Comparison of ENCODE assay signal across 1 fruit fly cellular context in the genomic region with DNA sequence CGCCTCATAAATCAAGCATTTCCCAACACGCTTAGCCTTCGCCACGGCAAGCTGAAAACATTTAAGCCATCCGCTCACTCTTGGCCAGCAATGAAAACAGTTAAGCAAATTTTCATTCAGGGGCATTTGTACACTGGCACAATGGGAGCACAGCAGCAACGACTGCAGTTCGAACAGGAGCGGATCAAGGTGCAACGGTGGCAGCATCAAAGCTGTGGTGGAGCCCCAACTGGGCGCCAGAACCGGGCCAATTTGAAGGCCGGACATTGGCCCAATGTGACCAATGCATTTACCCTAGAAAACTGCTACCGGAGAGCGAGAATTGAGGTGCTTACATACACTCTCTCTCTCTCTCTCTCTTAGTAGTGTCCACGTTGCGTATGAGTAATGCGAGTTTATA.
TF ChIP-seq lines count a peak whose summit lies in the region.

No protein-coding gene starts in this region.

TF ChIP-seq in whole organism, embryonic, 481 proteins besides CTCF, POLR2A, EP300 and RAD21 (continued from another document):
- TF ChIP-seq fru (optimal IDR thresholded peaks at IDR 0.05; lab: Kevin White, UChicago) (no peak), hth (optimal IDR thresholded peaks at IDR 0.05; lab: Kevin White, UChicago) (no peak), CG7271 (tag; optimal IDR thresholded peaks at IDR 0.05; lab: Kevin White, UChicago) (no peak), peb (GFP tag; IDR thresholded peaks at IDR 0.05; lab: Robert Waterston, UW) (no peak), CG8388 (GFP tag; optimal IDR thresholded peaks at IDR 0.05; lab: Kevin White, UChicago) (no peak), kah (GFP tag; optimal IDR thresholded peaks at IDR 0.05; lab: Kevin White, UChicago) (no peak), gsb-n (tag; optimal IDR thresholded peaks at IDR 0.05; lab: Kevin White, UChicago) (no peak), Hmx (GFP tag; optimal IDR thresholded peaks at IDR 0.05; lab: Kevin White, UChicago) (no peak), unc-4 (GFP tag; IDR thresholded peaks at IDR 0.05; lab: Robert Waterston, UW; ENCODE audit: partially characterized antibody) (no peak), zfh1 (GFP tag; IDR thresholded peaks at IDR 0.05; lab: Robert Waterston, UW) (0 out of 3 replicates have a peak, but pooled peaks have one; percentile 29), CG14441 (GFP tag; IDR thresholded peaks at IDR 0.05; lab: Robert Waterston, UW) (no peak), CG7357 (GFP tag; IDR thresholded peaks at IDR 0.05; lab: Robert Waterston, UW) (no peak), Ets65A (GFP tag; lab: Kevin White, UChicago) (peak; percentile 58), CG15269 (tag; optimal IDR thresholded peaks at IDR 0.05; lab: Kevin White, UChicago) (no peak), Blimp-1 (GFP tag; optimal IDR thresholded peaks at IDR 0.05; lab: Kevin White, UChicago) (no peak), Gug (GFP tag; IDR thresholded peaks at IDR 0.05; lab: Robert Waterston, UW) (no peak; the same call in 3 of the 4 replicates), pan (optimal IDR thresholded peaks at IDR 0.05; lab: Kevin White, UChicago) (no peak), pan (GFP tag; optimal IDR thresholded peaks at IDR 0.05 in 1 of 2, IDR thresholded peaks at IDR 0.05 in 1 of 2) (no peak), ap (GFP tag; IDR thresholded peaks at IDR 0.05; lab: Robert Waterston, UW) (no peak), E2f2 (GFP tag; IDR thresholded peaks at IDR 0.05; lab: Robert Waterston, UW) (no peak), sisA (GFP tag; IDR thresholded peaks at IDR 0.05; lab: Robert Waterston, UW) (peak; percentile 32; the same call in 1 of the 2 replicates), CG2678 (tag; optimal IDR thresholded peaks at IDR 0.05; lab: Kevin White, UChicago) (no peak), crc (GFP tag; optimal IDR thresholded peaks at IDR 0.05; lab: Kevin White, UChicago) (no peak), CG30431 (GFP tag; optimal IDR thresholded peaks at IDR 0.05; lab: Kevin White, UChicago) (no peak), slbo (GFP tag; IDR thresholded peaks at IDR 0.05; lab: Robert Waterston, UW) (0 out of 2 replicates have a peak, but pooled peaks have one; percentile 15), Lim3 (GFP tag; IDR thresholded peaks at IDR 0.05; lab: Robert Waterston, UW) (no peak), cato (GFP tag; optimal IDR thresholded peaks at IDR 0.05; lab: Kevin White, UChicago; ENCODE audit: borderline replicate concordance) (no peak), CG12299 (tag; optimal IDR thresholded peaks at IDR 0.05; lab: Kevin White, UChicago) (no peak), CG3995 (GFP tag; optimal IDR thresholded peaks at IDR 0.05; lab: Kevin White, UChicago) (no peak), psq (GFP tag; optimal IDR thresholded peaks at IDR 0.05; lab: Kevin White, UChicago) (no peak), Trl (optimal IDR thresholded peaks at IDR 0.05; lab: Kevin White, UChicago) (peak in 1 of 2 experiments; percentile 52), Trl (GFP tag; optimal IDR thresholded peaks at IDR 0.05; lab: Kevin White, UChicago) (no peak), CG3065 (GFP tag; optimal IDR thresholded peaks at IDR 0.05; lab: Kevin White, UChicago) (no peak), sd (tag; optimal IDR thresholded peaks at IDR 0.05; lab: Kevin White, UChicago) (no peak), CG18764 (GFP tag; optimal IDR thresholded peaks at IDR 0.05; lab: Kevin White, UChicago) (no peak), nerfin-2 (GFP tag; IDR thresholded peaks at IDR 0.05; lab: Robert Waterston, UW; ENCODE audit: partially characterized antibody) (no peak), CG2199 (GFP tag; IDR thresholded peaks at IDR 0.05; lab: Robert Waterston, UW) (no peak), dm (GFP tag; optimal IDR thresholded peaks at IDR 0.05; lab: Kevin White, UChicago) (no peak), CG13775 (GFP tag; optimal IDR thresholded peaks at IDR 0.05; lab: Kevin White, UChicago) (no peak), CG7839 (tag; optimal IDR thresholded peaks at IDR 0.05; lab: Kevin White, UChicago) (no peak), Dad (GFP tag; optimal IDR thresholded peaks at IDR 0.05; lab: Kevin White, UChicago) (no peak), CG18262 (tag; optimal IDR thresholded peaks at IDR 0.05; lab: Kevin White, UChicago) (no peak), Sin3A (optimal IDR thresholded peaks at IDR 0.05; lab: Kevin White, UChicago) (no peak), CG1024 (GFP tag; IDR thresholded peaks at IDR 0.05; lab: Robert Waterston, UW) (no peak), CG10321 (GFP tag; IDR thresholded peaks at IDR 0.05; lab: Robert Waterston, UW) (no peak), Ravus (GFP tag; IDR thresholded peaks at IDR 0.05; lab: Robert Waterston, UW) (no peak), CG1233 (GFP tag; optimal IDR thresholded peaks at IDR 0.05; lab: Kevin White, UChicago) (no peak), CG11247 (GFP tag; IDR thresholded peaks at IDR 0.05; lab: Robert Waterston, UW) (no peak), Dip2 (GFP tag; IDR thresholded peaks at IDR 0.05; lab: Robert Waterston, UW) (no peak), CG1832 (GFP tag; optimal IDR thresholded peaks at IDR 0.05; lab: Kevin White, UChicago) (no peak), Abd-B (GFP tag; optimal IDR thresholded peaks at IDR 0.05; lab: Kevin White, UChicago) (no peak), D19B (GFP tag; optimal IDR thresholded peaks at IDR 0.05; lab: Kevin White, UChicago) (no peak), Nf-YC (tag; optimal IDR thresholded peaks at IDR 0.05; lab: Kevin White, UChicago) (no peak), CG17612 (GFP tag; IDR thresholded peaks at IDR 0.05; lab: Robert Waterston, UW) (no peak), Mad (GFP tag; optimal IDR thresholded peaks at IDR 0.05; lab: Kevin White, UChicago) (no peak), B-H1 (GFP tag; IDR thresholded peaks at IDR 0.05; lab: Robert Waterston, UW) (no peak), pfk (GFP tag; optimal IDR thresholded peaks at IDR 0.05; lab: Kevin White, UChicago) (no peak), CG8281 (tag; optimal IDR thresholded peaks at IDR 0.05; lab: Kevin White, UChicago) (no peak), CG13624 (GFP tag; optimal IDR thresholded peaks at IDR 0.05; lab: Kevin White, UChicago) (no peak), inv (GFP tag; IDR thresholded peaks at IDR 0.05; lab: Robert Waterston, UW; ENCODE audit: partially characterized antibody) (no peak), da (GFP tag; optimal IDR thresholded peaks at IDR 0.05; lab: Kevin White, UChicago) (no peak), Jarid2 (GFP tag; optimal IDR thresholded peaks at IDR 0.05; lab: Kevin White, UChicago) (no peak), CG13287 (GFP tag; IDR thresholded peaks at IDR 0.05; lab: Robert Waterston, UW; ENCODE audit: partially characterized antibody) (no peak), Scr (GFP tag; IDR thresholded peaks at IDR 0.05; lab: Robert Waterston, UW; ENCODE audit: partially characterized antibody) (no peak), zen2 (GFP tag; IDR thresholded peaks at IDR 0.05; lab: Robert Waterston, UW; ENCODE audit: partially characterized antibody) (no peak), gro (GFP tag; optimal IDR thresholded peaks at IDR 0.05; lab: Kevin White, UChicago) (no peak), CG12071 (GFP tag; optimal IDR thresholded peaks at IDR 0.05; lab: Kevin White, UChicago) (no peak), Vsx1 (GFP tag; optimal IDR thresholded peaks at IDR 0.05; lab: Kevin White, UChicago) (no peak), ttk (GFP tag; IDR thresholded peaks at IDR 0.05; lab: Robert Waterston, UW) (no peak), CG12391 (tag; optimal IDR thresholded peaks at IDR 0.05; lab: Kevin White, UChicago) (no peak), CG11696 (GFP tag; IDR thresholded peaks at IDR 0.05; lab: Robert Waterston, UW) (no peak), ftz-f1 (GFP tag; optimal IDR thresholded peaks at IDR 0.05; lab: Kevin White, UChicago) (no peak), Opbp (GFP tag; IDR thresholded peaks at IDR 0.05; lab: Robert Waterston, UW; ENCODE audit: partially characterized antibody) (no peak), CG11695 (GFP tag; IDR thresholded peaks at IDR 0.05; lab: Robert Waterston, UW) (no peak), tgo (GFP tag; IDR thresholded peaks at IDR 0.05; lab: Robert Waterston, UW) (no peak), CG10959 (GFP tag; IDR thresholded peaks at IDR 0.05; lab: Robert Waterston, UW) (0 out of 2 replicates have a peak, but pooled peaks have one; percentile 15), hb (GFP tag; IDR thresholded peaks at IDR 0.05; lab: Robert Waterston, UW; ENCODE audit: partially characterized antibody) (no peak), Xrp1 (GFP tag; IDR thresholded peaks at IDR 0.05; lab: Robert Waterston, UW) (peak; percentile 19; the same call in 1 of the 2 replicates), disco-r (GFP tag; optimal IDR thresholded peaks at IDR 0.05; lab: Kevin White, UChicago) (no peak), Ets97D (GFP tag; optimal IDR thresholded peaks at IDR 0.05; lab: Kevin White, UChicago) (no peak), twi (tag; optimal IDR thresholded peaks at IDR 0.05; lab: Kevin White, UChicago) (no peak), CG14050 (GFP tag; IDR thresholded peaks at IDR 0.05; lab: Robert Waterston, UW) (no peak), CG17186 (GFP tag; optimal IDR thresholded peaks at IDR 0.05; lab: Kevin White, UChicago) (no peak), Mrtf (GFP tag; IDR thresholded peaks at IDR 0.05; lab: Robert Waterston, UW) (0 out of 3 replicates have a peak, but pooled peaks have one; percentile 11), slp2 (GFP tag; optimal IDR thresholded peaks at IDR 0.05; lab: Kevin White, UChicago) (no peak), eyg (GFP tag; optimal IDR thresholded peaks at IDR 0.05; lab: Kevin White, UChicago) (no peak), CG12104 (GFP tag; optimal IDR thresholded peaks at IDR 0.05; lab: Kevin White, UChicago) (no peak), CG2116 (GFP tag; optimal IDR thresholded peaks at IDR 0.05; lab: Kevin White, UChicago) (no peak), Hr39 (optimal IDR thresholded peaks at IDR 0.05; lab: Kevin White, UChicago) (no peak), Drgx (GFP tag; IDR thresholded peaks at IDR 0.05; lab: Robert Waterston, UW) (peak; percentile 79), tio (GFP tag; optimal IDR thresholded peaks at IDR 0.05; lab: Kevin White, UChicago) (no peak)
TF ChIP-seq in whole organism, embryonic: peak in this region for 13.
